Fruit fly (Drosophila melanogaster) whole organism: ENCODE results near the gene CG15210.

Experiments used
- CG8478 ChIP-seq: fragments of >200 bp; optimal IDR thresholded peaks from 2 replicates; lab custom pipeline; 2018; ENCODE audit warnings: inconsistent platforms
- Dll ChIP-seq: fragments of >200 bp; optimal IDR thresholded peaks from 2 replicates; lab custom pipeline; 2017
- EcR ChIP-seq, 2 experiments: fragments of >200 bp; optimal IDR thresholded peaks; 2 replicates each; lab custom pipeline; 2017; ENCODE audit warnings: missing biosample characterization in 2 of 2, missing genetic modification characterization in 2 of 2, missing genetic modification reagents in 2 of 2
- pan ChIP-seq: fragments of >200 bp; optimal IDR thresholded peaks from 2 replicates; lab custom pipeline; 2017
- psq ChIP-seq: fragments of >200 bp; optimal IDR thresholded peaks from 2 replicates; lab custom pipeline; 2017
- usp ChIP-seq: fragments of >200 bp; optimal IDR thresholded peaks from 2 replicates; lab custom pipeline; 2017; ENCODE audit warnings: missing biosample characterization, missing genetic modification characterization, mixed read lengths

The CG15210 gene

dm6 chrX:10815511-10816080, 23.4 kb upstream of the CG15210 start:
- TF ChIP-seq CG8478 (lab: Kevin White, UChicago) (peak; percentile 14), EcR (GFP tag; optimal IDR thresholded peaks at IDR 0.05; lab: Kevin White, UChicago) (no peak), Dll (lab: Kevin White, UChicago) (peak; percentile 36)

- TF ChIP-seq pan (lab: Kevin White, UChicago) (no peak), CG8478 (lab: Kevin White, UChicago) (peak; percentile 8), EcR (GFP tag; optimal IDR thresholded peaks at IDR 0.05; lab: Kevin White, UChicago) (no peak), Dll (lab: Kevin White, UChicago) (no peak)
These were observed 22.2 kb upstream of the CG15210 start for dm6 chrX:10816856-10817255.

dm6 chrX:10820741-10821140, 18.3 kb upstream of the CG15210 start:
- TF ChIP-seq Dll (lab: Kevin White, UChicago) (no peak), psq (lab: Kevin White, UChicago) (no peak), pan (lab: Kevin White, UChicago) (no peak), CG8478 (lab: Kevin White, UChicago) (no peak), EcR (GFP tag; optimal IDR thresholded peaks at IDR 0.05; lab: Kevin White, UChicago) (no peak), usp (GFP tag; lab: Kevin White, UChicago) (no peak)

- TF ChIP-seq CG8478 (lab: Kevin White, UChicago) (no peak), usp (GFP tag; lab: Kevin White, UChicago) (no peak)
These were observed 16.9 kb upstream of the CG15210 start for dm6 chrX:10822096-10822495.

- no peak for TF ChIP-seq CG8478 (lab: Kevin White, UChicago)
- TF ChIP-seq usp (GFP tag; lab: Kevin White, UChicago) = no peak
- TF ChIP-seq pan (lab: Kevin White, UChicago) = no peak
- TF ChIP-seq psq (lab: Kevin White, UChicago) = no peak
- no peak for TF ChIP-seq EcR (GFP tag; optimal IDR thresholded peaks at IDR 0.05; lab: Kevin White, UChicago)
- TF ChIP-seq Dll (lab: Kevin White, UChicago) = no peak
These were observed 16.2 kb upstream of the CG15210 start for dm6 chrX:10822678-10823440.

dm6 chrX:10823441-10823818, 15.6 kb upstream of the CG15210 start:
- TF ChIP-seq EcR (GFP tag; optimal IDR thresholded peaks at IDR 0.05; lab: Kevin White, UChicago) (no peak), psq (lab: Kevin White, UChicago) (no peak), Dll (lab: Kevin White, UChicago) (no peak)

dm6 chrX:10824227-10824702, 14.8 kb upstream of the CG15210 start, which contains the start of gene Imp:
Imp (minus strand) TSS chrX:10824277.
- no peak for TF ChIP-seq CG8478 (lab: Kevin White, UChicago)
- no peak for TF ChIP-seq pan (lab: Kevin White, UChicago)
- TF ChIP-seq usp (GFP tag; lab: Kevin White, UChicago) = no peak
- no peak for TF ChIP-seq EcR (GFP tag; optimal IDR thresholded peaks at IDR 0.05; lab: Kevin White, UChicago)

dm6 chrX:10825349-10826129, 13.5 kb upstream of the CG15210 start:
- TF ChIP-seq psq (lab: Kevin White, UChicago) = no peak
- TF ChIP-seq CG8478 (lab: Kevin White, UChicago) = no peak
- no peak for TF ChIP-seq pan (lab: Kevin White, UChicago)
- TF ChIP-seq usp (GFP tag; lab: Kevin White, UChicago) = no peak
- TF ChIP-seq EcR (GFP tag; optimal IDR thresholded peaks at IDR 0.05; lab: Kevin White, UChicago) = no peak
- TF ChIP-seq Dll (lab: Kevin White, UChicago) = no peak

- TF ChIP-seq pan (lab: Kevin White, UChicago) = no peak
- no peak for TF ChIP-seq Dll (lab: Kevin White, UChicago)
- TF ChIP-seq usp (GFP tag; lab: Kevin White, UChicago) = no peak
- TF ChIP-seq psq (lab: Kevin White, UChicago) = no peak
- no peak for TF ChIP-seq CG8478 (lab: Kevin White, UChicago)
- TF ChIP-seq EcR (GFP tag; optimal IDR thresholded peaks at IDR 0.05; lab: Kevin White, UChicago) = no peak
These were observed 11.7 kb upstream of the CG15210 start for dm6 chrX:10827301-10827700.

dm6 chrX:10832369-10832768, 6.7 kb upstream of the CG15210 start:
- TF ChIP-seq pan (lab: Kevin White, UChicago) (no peak), Dll (lab: Kevin White, UChicago) (no peak), CG8478 (lab: Kevin White, UChicago) (no peak), usp (GFP tag; lab: Kevin White, UChicago) (no peak), EcR (GFP tag; optimal IDR thresholded peaks at IDR 0.05; lab: Kevin White, UChicago) (no peak)

- TF ChIP-seq usp (GFP tag; lab: Kevin White, UChicago) (no peak), pan (lab: Kevin White, UChicago) (no peak), EcR (GFP tag; optimal IDR thresholded peaks at IDR 0.05; lab: Kevin White, UChicago) (no peak), Dll (lab: Kevin White, UChicago) (no peak), psq (lab: Kevin White, UChicago) (no peak), CG8478 (lab: Kevin White, UChicago) (no peak)
These were observed 3.4 kb upstream of the CG15210 start for dm6 chrX:10835631-10836030.
